Worm (Caenorhabditis elegans) whole organism, late embryonic: ENCODE data around the gene pcp-3.

Experiments
- T23F11.4 ChIP-seq: fragments of 200-800 bp; sonication (Bioruptor generic); optimal IDR thresholded peaks from 2 replicates; lab custom pipeline; 2018; ENCODE audit warnings: mild to moderate bottlenecking, missing genetic modification characterization, missing compliant biosample characterization
- ceh-31 ChIP-seq: sonication (generic microtip); optimal IDR thresholded peaks from 2 replicates; lab custom pipeline; 2016; ENCODE audit warnings: missing genetic modification characterization, missing compliant biosample characterization
- ceh-9 ChIP-seq: sonication (generic microtip); optimal IDR thresholded peaks from 2 replicates; lab custom pipeline; 2016; ENCODE audit warnings: mild to moderate bottlenecking, missing genetic modification characterization, inconsistent platforms, missing compliant biosample characterization
- lin-11 ChIP-seq: fragments of 200-800 bp; sonication (Bioruptor generic); optimal IDR thresholded peaks from 2 replicates; lab custom pipeline; 2018; ENCODE audit warnings: mild to moderate bottlenecking, missing genetic modification characterization, missing compliant biosample characterization
- npax-4 ChIP-seq: sonication (generic microtip); optimal IDR thresholded peaks from 2 replicates; lab custom pipeline; 2016; ENCODE audit warnings: missing genetic modification characterization, missing compliant biosample characterization
- pat-9 ChIP-seq: fragments of 200-800 bp; sonication (Bioruptor generic); optimal IDR thresholded peaks from 2 replicates; lab custom pipeline; 2018; ENCODE audit warnings: mild to moderate bottlenecking, missing genetic modification characterization, moderate library complexity, missing compliant biosample characterization
- pha-4 ChIP-seq: fragments of 150-350 bp; optimal IDR thresholded peaks from 2 replicates; lab custom pipeline; 2018; ENCODE audit warnings: missing biosample characterization, missing genetic modification reagents, missing genetic modification characterization
- sdc-2 ChIP-seq: sonication (generic microtip); optimal IDR thresholded peaks from 2 replicates; lab custom pipeline; 2016; ENCODE audit warnings: missing genotype, missing genetic modification characterization, missing compliant biosample characterization
- syd-9 ChIP-seq: sonication (generic microtip); optimal IDR thresholded peaks from 2 replicates; lab custom pipeline; 2016; ENCODE audit warnings: mild to moderate bottlenecking, missing genetic modification characterization, moderate library complexity, missing compliant biosample characterization
- ttx-3 ChIP-seq: sonication (generic microtip); optimal IDR thresholded peaks from 2 replicates; lab custom pipeline; 2016; ENCODE audit warnings: missing genetic modification reagents, missing genetic modification characterization, missing compliant biosample characterization

DNA sequence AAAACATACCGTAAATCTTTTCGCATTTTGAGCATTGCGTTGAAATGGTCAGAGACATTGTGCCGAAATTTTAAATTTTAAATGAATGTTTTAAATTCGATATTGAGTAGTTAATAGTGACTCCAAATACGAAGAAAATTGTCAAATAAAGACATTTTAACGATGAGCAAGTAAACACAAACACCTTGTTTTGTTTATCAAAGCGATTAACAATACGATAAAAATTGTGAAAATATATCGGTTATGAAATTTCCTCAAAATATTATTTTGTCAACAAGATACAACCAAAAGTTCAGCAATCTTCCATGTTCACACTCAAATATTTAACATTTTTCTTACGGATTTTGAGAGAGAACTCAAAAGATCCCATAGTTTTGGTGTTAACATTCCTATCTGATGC is 4.6 kb downstream of the pcp-3 start, which contains the start of gene F23B2.10:
- TF ChIP-seq syd-9 (tag; lab: Kevin White, UChicago) (no peak), sdc-2 (no peak), npax-4 (no peak), ceh-31 (no peak), pat-9 (tag; lab: Kevin White, UChicago) (no peak), T23F11.4 (GFP tag; lab: Kevin White, UChicago) (no peak), ceh-9 (tag; lab: Kevin White, UChicago) (no peak), pha-4 (tag; lab: Kevin White, UChicago) (no peak), ttx-3 (tag; lab: Kevin White, UChicago) (no peak), lin-11 (tag; lab: Kevin White, UChicago) (no peak)
